Worm (Caenorhabditis elegans) whole organism, L4/young adult: ENCODE results near the gene pxn-1.
"Not testable (repeated sequence)": the region's sequence is repeated elsewhere in the genome, so short reads cannot be mapped to it uniquely, and the experiment has no call there.

Source experiments
- W03F9.2 ChIP-seq: fragments of 150-350 bp; optimal IDR thresholded peaks from 2 replicates; lab custom pipeline; 2014; ENCODE audit warnings: missing biosample characterization, missing genetic modification characterization
- dao-5 ChIP-seq: sonication (generic microtip); optimal IDR thresholded peaks from 2 replicates; lab custom pipeline; 2016; ENCODE audit warnings: missing genotype, missing genetic modification characterization, moderate library complexity, missing compliant biosample characterization
- him-1 ChIP-seq: sonication (generic microtip); optimal IDR thresholded peaks from 2 replicates; lab custom pipeline; 2016; ENCODE audit warnings: missing genotype, missing genetic modification reagents, missing genetic modification characterization, missing compliant biosample characterization

pxn-1 gene

ce11 chrV:8495965-8496364, 1.3 kb downstream of the pxn-1 start:
- TF ChIP-seq W03F9.2 (tag; lab: Kevin White, UChicago) (no peak), him-1 (tag; lab: Kevin White, UChicago) (no peak), dao-5 (tag; lab: Kevin White, UChicago) (no peak)

ce11 chrV:8499407-8499806, 4.7 kb downstream of the pxn-1 start:
- no peak for TF ChIP-seq W03F9.2 (tag; lab: Kevin White, UChicago)
- TF ChIP-seq him-1 (tag; lab: Kevin White, UChicago) = no peak
- TF ChIP-seq dao-5 (tag; lab: Kevin White, UChicago) = no peak

DNA sequence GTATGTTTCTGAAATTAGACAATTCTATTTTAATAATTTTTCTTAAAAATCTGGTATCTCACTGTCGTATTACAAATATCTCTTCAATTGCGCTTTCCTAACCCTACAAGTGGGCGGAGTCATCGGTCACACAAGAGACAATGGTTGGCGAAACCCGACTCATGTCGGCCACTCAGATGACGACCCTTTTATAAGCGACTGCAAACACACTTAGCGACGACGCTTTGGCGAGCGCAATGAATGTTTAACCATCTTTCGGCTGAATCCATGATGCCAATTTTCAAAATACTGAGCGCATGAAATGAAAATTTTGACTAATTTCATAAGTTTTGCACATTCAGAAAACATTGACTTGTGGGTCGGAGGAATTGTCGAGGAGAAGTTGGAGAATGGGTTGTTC, 5.7 kb downstream of the pxn-1 start:
- TF ChIP-seq him-1 (tag; lab: Kevin White, UChicago) (peak; percentile 97), W03F9.2 (tag; lab: Kevin White, UChicago) (peak; percentile 84), dao-5 (tag; lab: Kevin White, UChicago) (peak; percentile 96)

DNA sequence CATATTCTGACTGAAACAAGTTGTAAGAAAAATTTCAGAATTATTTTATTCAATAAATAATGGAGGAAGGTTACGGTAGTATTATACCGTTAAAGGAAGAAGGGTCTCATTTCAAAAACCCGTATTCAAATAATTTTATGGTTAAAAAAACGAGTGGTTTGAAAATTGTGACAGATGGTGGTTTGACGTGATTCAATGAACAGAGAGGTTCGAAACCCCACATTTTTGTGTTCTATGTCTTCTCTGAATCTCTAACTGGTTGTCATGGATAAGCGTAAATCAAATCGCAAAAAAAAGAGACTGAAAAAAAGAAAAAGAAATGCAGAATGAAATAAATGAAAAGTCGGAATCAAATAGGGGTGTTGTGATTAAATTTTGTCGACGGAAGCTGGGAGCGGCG, 12.6 kb downstream of the pxn-1 start, which contains the start of gene ZK994.6:
Gene ZK994.6 (minus strand): TSS at position 101 of the 400 bp plus-strand sequence.
- TF ChIP-seq dao-5 (tag; lab: Kevin White, UChicago) (no peak), him-1 (tag; lab: Kevin White, UChicago) (no peak), W03F9.2 (tag; lab: Kevin White, UChicago) (no peak)

- no peak for TF ChIP-seq him-1 (tag; lab: Kevin White, UChicago)
- no peak for TF ChIP-seq dao-5 (tag; lab: Kevin White, UChicago)
- no peak for TF ChIP-seq W03F9.2 (tag; lab: Kevin White, UChicago)
Observed at ce11 chrV:8513361-8513760, 18.7 kb downstream of the pxn-1 start, which contains the start of gene F45F2.9. TSS of gene F45F2.9 (minus strand) at chrV:8513461.

DNA sequence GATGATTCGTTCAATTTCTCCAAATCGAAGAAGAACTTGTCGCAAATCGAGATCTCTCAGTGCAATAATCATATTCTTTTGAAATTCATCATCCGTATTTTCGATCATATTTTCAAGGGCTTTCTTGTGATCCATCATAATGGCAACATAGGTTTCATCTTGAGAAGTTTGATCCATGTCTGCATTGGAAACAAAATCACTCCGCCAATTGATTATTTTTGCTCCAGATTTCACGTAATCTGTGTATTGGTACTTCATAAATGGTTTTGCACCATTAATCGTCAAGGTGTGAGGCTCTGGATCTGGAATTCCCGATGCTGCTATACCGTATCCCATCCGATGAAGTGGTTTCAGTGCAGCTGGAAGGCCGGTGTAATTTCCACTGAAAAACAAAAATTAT, 21.7 kb downstream of the pxn-1 start:
- no peak for TF ChIP-seq dao-5 (tag; lab: Kevin White, UChicago)
- no peak for TF ChIP-seq him-1 (tag; lab: Kevin White, UChicago)
- TF ChIP-seq W03F9.2 (tag; lab: Kevin White, UChicago) = no peak

ce11 chrV:8517711-8518110, 23.0 kb downstream of the pxn-1 start:
- no peak for TF ChIP-seq him-1 (tag; lab: Kevin White, UChicago)
- no peak for TF ChIP-seq W03F9.2 (tag; lab: Kevin White, UChicago)
- no peak for TF ChIP-seq dao-5 (tag; lab: Kevin White, UChicago)

ce11 chrV:8518283-8518682, 23.6 kb downstream of the pxn-1 start:
- TF ChIP-seq W03F9.2 (tag; lab: Kevin White, UChicago) (no peak), dao-5 (tag; lab: Kevin White, UChicago) (no peak), him-1 (tag; lab: Kevin White, UChicago) (no peak)

- TF ChIP-seq him-1 (tag; lab: Kevin White, UChicago) = no peak
- no peak for TF ChIP-seq W03F9.2 (tag; lab: Kevin White, UChicago)
- TF ChIP-seq dao-5 (tag; lab: Kevin White, UChicago) = no peak
Observed at ce11 chrV:8518822-8519392, 24.2 kb downstream of the pxn-1 start, which contains the start of gene F45F2.10. TSS of gene F45F2.10 (minus strand) at chrV:8518872.

DNA sequence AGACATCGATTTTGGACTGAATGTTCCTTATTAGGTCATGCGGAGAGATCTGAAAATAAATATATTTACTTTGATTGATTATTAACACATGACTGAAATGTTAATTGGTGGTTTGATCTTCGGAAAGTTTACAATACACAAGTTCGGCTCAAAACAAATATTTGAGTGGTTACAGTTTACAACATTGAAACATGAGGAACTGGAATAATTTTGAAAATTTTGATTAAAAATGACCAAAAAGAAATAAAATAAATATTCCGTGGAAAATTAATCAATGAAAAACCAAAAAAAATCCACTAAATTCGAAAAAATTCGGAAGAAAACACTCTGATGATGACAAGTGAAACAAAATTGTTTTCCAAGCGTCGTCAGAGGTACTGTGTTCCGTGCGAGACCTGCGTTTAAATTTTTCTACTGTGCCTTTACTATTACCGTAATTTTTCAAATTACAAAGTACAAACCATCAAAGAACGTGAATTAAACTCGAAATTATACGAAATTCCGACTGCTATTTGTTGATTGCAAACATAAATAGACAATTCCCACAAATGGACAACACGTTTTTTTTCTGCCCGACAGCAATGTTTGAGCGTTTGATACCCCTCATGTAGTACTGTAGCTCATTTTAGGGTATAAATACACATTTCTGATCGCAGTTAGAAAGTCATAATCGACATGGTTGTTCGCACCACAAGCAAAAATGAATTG, 26.3 kb downstream of the pxn-1 start, which contains the start of the genes F45F2.11 and otpl-7:
Gene F45F2.11 (minus strand): TSS at position 51 of the 708 bp plus-strand sequence.
Gene otpl-7 (plus strand): TSS at position 658 of the 708 bp plus-strand sequence.
- TF ChIP-seq him-1 (tag; lab: Kevin White, UChicago) = no peak
- TF ChIP-seq dao-5 (tag; lab: Kevin White, UChicago) = no peak
- TF ChIP-seq W03F9.2 (tag; lab: Kevin White, UChicago) = no peak

DNA sequence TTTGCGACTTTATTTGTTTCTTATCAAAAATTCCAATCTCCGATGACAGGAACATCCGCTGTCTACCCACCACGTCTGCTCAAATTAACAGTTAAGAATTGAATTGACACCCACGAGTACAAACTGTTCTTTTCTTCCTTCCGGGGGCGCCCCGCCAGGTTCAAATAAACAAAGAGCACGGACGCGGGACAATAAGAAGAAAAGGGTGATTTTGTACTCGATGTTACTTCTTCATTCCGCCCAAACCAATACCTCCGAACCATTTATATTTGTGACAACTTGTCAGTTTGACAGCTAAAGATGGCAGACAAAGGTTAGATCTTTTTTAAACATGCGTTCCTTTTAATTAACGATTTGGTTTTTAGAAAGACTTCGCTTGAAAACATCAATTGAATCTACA, 31.1 kb downstream of the pxn-1 start, which contains the start of gene otpl-6:
Gene otpl-6 (plus strand): TSS at position 301 of the 400 bp plus-strand sequence.
- no peak for TF ChIP-seq W03F9.2 (tag; lab: Kevin White, UChicago)
- no peak for TF ChIP-seq dao-5 (tag; lab: Kevin White, UChicago)
- TF ChIP-seq him-1 (tag; lab: Kevin White, UChicago) = no peak

DNA sequence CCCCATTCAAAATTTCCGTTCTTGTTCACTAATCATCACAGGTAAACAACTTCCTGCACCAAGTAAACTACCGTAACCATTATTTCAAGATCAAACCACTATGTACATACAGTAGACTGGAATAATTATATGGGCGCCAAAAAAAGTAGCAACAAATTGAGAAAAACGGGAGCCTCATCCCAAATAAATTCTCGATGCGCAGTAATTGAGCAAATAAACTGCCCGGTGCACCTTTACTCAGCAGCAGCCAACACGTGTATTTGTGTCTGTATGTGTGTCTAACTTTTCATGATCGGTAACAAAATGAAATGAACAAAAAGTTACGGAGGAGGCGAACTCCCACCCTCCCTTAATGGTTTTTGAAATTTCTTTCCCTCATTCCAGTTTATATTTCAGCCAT, 34.5 kb downstream of the pxn-1 start, which contains the start of gene otpl-5:
Gene otpl-5 (plus strand): TSS at position 301 of the 400 bp plus-strand sequence.
- TF ChIP-seq him-1 (tag; lab: Kevin White, UChicago) = no peak
- TF ChIP-seq dao-5 (tag; lab: Kevin White, UChicago) = no peak
- no peak for TF ChIP-seq W03F9.2 (tag; lab: Kevin White, UChicago)

DNA sequence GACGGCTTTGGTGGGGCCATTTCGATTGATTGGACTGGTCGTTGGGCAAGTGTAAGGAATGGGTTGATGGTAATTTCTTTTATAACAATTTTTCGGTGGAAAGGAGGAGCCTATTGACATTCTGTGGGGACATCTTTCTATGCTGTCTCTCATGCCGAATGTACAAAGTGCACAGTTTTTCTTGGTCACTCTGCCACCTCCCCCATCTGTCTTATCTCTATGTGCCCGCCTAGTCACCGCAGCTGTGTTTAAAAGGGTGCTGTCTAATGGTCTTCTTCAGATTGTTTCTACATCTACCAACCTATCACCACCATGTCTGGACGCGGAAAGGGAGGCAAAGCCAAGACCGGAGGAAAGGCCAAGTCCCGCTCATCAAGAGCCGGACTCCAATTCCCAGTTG, 38.4 kb downstream of the pxn-1 start, which contains the start of the genes his-8 and his-7:
Gene his-8 (minus strand): TSS at position 20 of the 400 bp plus-strand sequence.
Gene his-7 (plus strand): TSS at position 313 of the 400 bp plus-strand sequence.
- TF ChIP-seq dao-5, him-1, W03F9.2 (tag; lab: Kevin White, UChicago): not testable (repeated sequence)
